Fruit fly (Drosophila melanogaster): ENCODE measurements around the gene par-6.

The par-6 gene

DNA sequence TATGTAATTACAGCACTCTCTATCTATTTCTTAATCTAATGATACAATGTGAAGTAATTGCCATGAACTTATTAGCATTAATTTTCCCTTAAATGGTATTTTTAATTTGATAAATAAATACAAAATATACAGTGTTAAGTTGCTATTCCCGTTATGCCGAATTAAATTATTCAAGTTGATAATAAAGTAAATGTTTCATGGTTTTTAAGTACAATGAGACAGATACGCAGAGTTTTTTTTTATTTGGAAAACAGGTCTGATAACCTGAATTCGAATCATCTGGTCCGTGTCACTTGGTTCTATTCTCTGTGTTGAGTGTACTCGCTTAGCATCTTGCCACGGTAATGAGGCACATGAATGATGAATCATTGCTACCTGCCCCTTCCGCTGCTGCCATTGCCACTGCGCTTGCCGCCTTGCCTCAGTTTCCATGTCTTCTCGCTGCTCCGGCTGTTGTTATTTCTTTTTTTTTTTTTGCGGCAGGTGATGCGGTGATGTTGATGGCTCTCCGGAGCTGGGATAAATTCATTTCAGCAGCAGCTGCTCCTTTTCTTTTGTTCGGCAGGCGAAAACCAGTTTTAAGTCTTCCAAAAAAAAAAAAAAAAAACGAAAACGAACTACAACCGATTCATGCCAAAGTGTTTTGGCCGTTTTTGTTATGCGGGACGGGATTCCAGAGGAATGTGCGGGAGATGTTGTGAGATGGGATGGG lies 42.7 kb downstream of the par-6 start:
- TF ChIP-seq pan (optimal IDR thresholded peaks at IDR 0.05) (no peak), EcR (GFP tag; optimal IDR thresholded peaks at IDR 0.05) (no peak), CG8478 (optimal IDR thresholded peaks at IDR 0.05) (no peak), usp (GFP tag; optimal IDR thresholded peaks at IDR 0.05) (no peak), Dll (optimal IDR thresholded peaks at IDR 0.05) (no peak), psq (optimal IDR thresholded peaks at IDR 0.05) (no peak)

DNA sequence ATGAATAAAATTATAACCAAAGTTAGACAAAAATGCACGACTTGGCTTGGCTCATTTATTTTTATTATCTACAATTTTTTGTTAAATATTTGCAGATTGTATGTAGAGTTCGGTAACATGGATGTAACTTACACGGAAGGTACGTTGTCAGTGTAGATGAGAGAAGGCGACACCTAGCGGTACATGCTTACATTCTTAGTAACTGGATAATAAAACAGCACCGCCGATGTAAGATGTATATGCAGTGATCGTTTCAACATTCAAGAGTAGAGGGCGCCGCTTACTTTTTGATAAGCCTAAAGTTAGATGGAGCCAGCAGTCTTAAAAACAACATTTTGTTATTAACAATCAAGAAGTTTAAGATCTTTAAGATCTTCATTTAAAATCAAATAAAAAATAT lies 48.5 kb downstream of the par-6 start:
- no peak for TF ChIP-seq Dll (optimal IDR thresholded peaks at IDR 0.05)
- TF ChIP-seq pan (optimal IDR thresholded peaks at IDR 0.05) = no peak
- TF ChIP-seq usp (GFP tag; optimal IDR thresholded peaks at IDR 0.05) = no peak
- TF ChIP-seq CG8478 (optimal IDR thresholded peaks at IDR 0.05) = no peak
- no peak for TF ChIP-seq EcR (GFP tag; optimal IDR thresholded peaks at IDR 0.05)
- no peak for TF ChIP-seq psq (optimal IDR thresholded peaks at IDR 0.05)

DNA sequence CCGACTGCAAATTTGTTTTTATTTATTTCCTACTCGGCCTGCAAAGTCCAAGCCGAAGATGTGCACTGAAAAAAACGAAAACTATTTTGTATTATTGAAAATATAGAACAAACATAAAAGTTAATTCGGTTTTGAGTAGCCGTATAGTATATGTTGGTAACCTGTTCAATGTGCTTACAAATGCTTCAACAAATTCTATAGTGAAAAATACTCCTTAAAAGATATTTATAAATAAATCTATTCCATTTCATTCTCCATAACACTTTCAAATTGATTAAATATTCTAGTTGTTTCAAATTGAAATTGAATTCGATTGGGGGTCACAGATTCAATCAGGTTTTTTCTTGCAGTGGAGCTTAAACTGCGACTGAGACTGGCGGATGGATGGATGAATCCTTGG lies 52.0 kb downstream of the par-6 start:
- TF ChIP-seq usp (GFP tag; optimal IDR thresholded peaks at IDR 0.05) = no peak
- no peak for TF ChIP-seq CG8478 (optimal IDR thresholded peaks at IDR 0.05)
- TF ChIP-seq psq (optimal IDR thresholded peaks at IDR 0.05) = no peak
- no peak for TF ChIP-seq pan (optimal IDR thresholded peaks at IDR 0.05)
- no peak for TF ChIP-seq EcR (GFP tag; optimal IDR thresholded peaks at IDR 0.05)
- no peak for TF ChIP-seq Dll (optimal IDR thresholded peaks at IDR 0.05)

Data from whole organism.